Worm (Caenorhabditis elegans): ENCODE data around the gene cdh-5.

cdh-5 gene

ce11 chrIV:8654115-8654628 is 14.6 kb upstream of the cdh-5 start, which contains the start of gene C49C8.1:
Gene C49C8.1 (plus strand): TSS chrIV:8654578.
- TF ChIP-seq pes-1 (GFP tag; IDR thresholded peaks at IDR 0.05) = no peak
- no peak for TF ChIP-seq sea-1 (GFP tag; conservative IDR thresholded peaks at IDR 0.05)
- no peak for TF ChIP-seq tra-4 (tag; optimal IDR thresholded peaks at IDR 0.05)
- no peak for TF ChIP-seq B0310.2 (tag; optimal IDR thresholded peaks at IDR 0.05)
- TF ChIP-seq ceh-13 (GFP tag; optimal IDR thresholded peaks at IDR 0.05) = no peak
- TF ChIP-seq hnd-1 (tag; optimal IDR thresholded peaks at IDR 0.05) = no peak
- no peak for TF ChIP-seq ama-1 (optimal IDR thresholded peaks at IDR 0.05)
- TF ChIP-seq hmg-4 (GFP tag; optimal IDR thresholded peaks at IDR 0.05) = no peak
- TF ChIP-seq tbx-37 (GFP tag; conservative IDR thresholded peaks at IDR 0.05) = no peak
- no peak for TF ChIP-seq tbx-11 (GFP tag; IDR thresholded peaks at IDR 0.05)
- no peak for TF ChIP-seq scrt-1 (GFP tag; IDR thresholded peaks at IDR 0.05)
- no peak for TF ChIP-seq aly-1 (tag; optimal IDR thresholded peaks at IDR 0.05)

ce11 chrIV:8658122-8658521 is 10.6 kb upstream of the cdh-5 start, which contains the start of gene C49C8.6:
Gene C49C8.6 (minus strand): TSS chrIV:8658222.
- no peak for TF ChIP-seq tra-4 (tag; optimal IDR thresholded peaks at IDR 0.05)

DNA sequence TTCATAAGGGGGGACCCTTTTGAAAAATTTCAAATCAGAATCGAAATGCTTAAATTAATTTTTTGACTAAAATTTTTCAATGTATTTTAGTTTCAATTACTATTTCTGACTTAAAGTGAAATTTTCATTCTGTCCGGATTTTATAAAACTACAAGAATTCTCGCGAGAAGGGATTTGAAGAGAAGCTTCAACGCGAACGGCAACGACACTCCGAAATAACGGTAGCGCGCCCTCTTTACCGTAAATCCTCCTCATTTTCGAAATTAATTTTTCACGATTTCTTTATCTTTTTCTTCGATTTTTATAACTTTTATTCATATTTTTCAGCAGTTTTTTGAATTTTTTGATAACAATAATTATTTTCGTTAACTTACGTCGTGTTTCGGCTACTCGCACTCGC is 3.0 kb upstream of the cdh-5 start:
- TF ChIP-seq aly-1 (tag; optimal IDR thresholded peaks at IDR 0.05) (no peak), hmbx-1 (tag; optimal IDR thresholded peaks at IDR 0.05) (no peak), pes-1 (GFP tag; IDR thresholded peaks at IDR 0.05) (no peak), hnd-1 (tag; optimal IDR thresholded peaks at IDR 0.05) (no peak), tbx-11 (GFP tag; IDR thresholded peaks at IDR 0.05) (no peak), sea-1 (GFP tag; conservative IDR thresholded peaks at IDR 0.05) (no peak), ama-1 (optimal IDR thresholded peaks at IDR 0.05) (no peak), flt-1 (GFP tag; IDR thresholded peaks at IDR 0.05) (no peak), scrt-1 (GFP tag; IDR thresholded peaks at IDR 0.05) (no peak), hmg-4 (GFP tag; optimal IDR thresholded peaks at IDR 0.05) (no peak), B0310.2 (tag; optimal IDR thresholded peaks at IDR 0.05) (no peak), tbx-37 (GFP tag; conservative IDR thresholded peaks at IDR 0.05) (no peak), tra-4 (tag; optimal IDR thresholded peaks at IDR 0.05) (no peak), ceh-36 (tag; optimal IDR thresholded peaks at IDR 0.05) (no peak), ceh-13 (GFP tag; optimal IDR thresholded peaks at IDR 0.05) (no peak)

DNA sequence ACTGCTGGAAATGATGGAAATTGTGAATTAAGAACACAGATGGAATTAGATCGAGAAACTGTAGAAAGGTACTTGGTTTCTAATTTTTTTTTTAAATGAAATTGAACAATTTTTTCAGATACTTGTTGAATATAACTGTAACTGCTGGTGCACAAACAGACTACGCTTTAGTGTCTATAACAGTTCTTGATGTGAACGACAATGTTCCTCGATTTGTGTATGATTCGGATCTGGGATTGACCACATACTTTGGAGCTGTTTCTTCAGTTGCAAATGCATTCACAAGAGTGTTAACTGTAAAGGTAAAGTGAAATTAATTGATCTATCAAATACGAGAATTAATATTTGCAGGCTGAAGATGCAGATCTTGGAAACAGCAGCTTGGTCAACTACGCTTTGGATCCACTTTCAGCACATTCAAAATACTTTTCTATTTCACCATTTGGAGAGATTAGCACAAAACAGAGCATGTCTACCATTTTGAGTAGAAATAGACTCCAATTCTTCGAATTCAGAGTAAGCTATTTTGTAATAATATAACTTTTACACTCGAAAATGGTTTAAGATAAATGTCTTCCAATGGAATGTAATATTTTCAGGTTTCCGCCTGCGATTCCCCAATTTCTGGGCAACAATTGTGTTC is 5.1 kb downstream of the cdh-5 start:
- no peak for TF ChIP-seq tra-4 (tag; optimal IDR thresholded peaks at IDR 0.05)
- no peak for TF ChIP-seq ceh-13 (GFP tag; optimal IDR thresholded peaks at IDR 0.05)
- TF ChIP-seq F13C5.2 (tag; optimal IDR thresholded peaks at IDR 0.05) = no peak
- no peak for TF ChIP-seq aly-1 (tag; optimal IDR thresholded peaks at IDR 0.05)
- TF ChIP-seq hmbx-1 (tag; optimal IDR thresholded peaks at IDR 0.05) = no peak
- TF ChIP-seq pes-1 (GFP tag; IDR thresholded peaks at IDR 0.05) = no peak
- no peak for TF ChIP-seq B0310.2 (tag; optimal IDR thresholded peaks at IDR 0.05)
- no peak for TF ChIP-seq scrt-1 (GFP tag; IDR thresholded peaks at IDR 0.05)
- no peak for TF ChIP-seq tbx-11 (GFP tag; IDR thresholded peaks at IDR 0.05)
- no peak for TF ChIP-seq tbx-37 (GFP tag; conservative IDR thresholded peaks at IDR 0.05)
- no peak for TF ChIP-seq hmg-4 (GFP tag; optimal IDR thresholded peaks at IDR 0.05)
- no peak for TF ChIP-seq hnd-1 (tag; optimal IDR thresholded peaks at IDR 0.05)
- no peak for TF ChIP-seq flt-1 (GFP tag; IDR thresholded peaks at IDR 0.05)
- no peak for TF ChIP-seq ets-7 (tag; optimal IDR thresholded peaks at IDR 0.05)
- no peak for TF ChIP-seq ama-1 (optimal IDR thresholded peaks at IDR 0.05)
- TF ChIP-seq sea-1 (GFP tag; conservative IDR thresholded peaks at IDR 0.05) = no peak
- TF ChIP-seq ceh-36 (tag; optimal IDR thresholded peaks at IDR 0.05) = no peak

DNA sequence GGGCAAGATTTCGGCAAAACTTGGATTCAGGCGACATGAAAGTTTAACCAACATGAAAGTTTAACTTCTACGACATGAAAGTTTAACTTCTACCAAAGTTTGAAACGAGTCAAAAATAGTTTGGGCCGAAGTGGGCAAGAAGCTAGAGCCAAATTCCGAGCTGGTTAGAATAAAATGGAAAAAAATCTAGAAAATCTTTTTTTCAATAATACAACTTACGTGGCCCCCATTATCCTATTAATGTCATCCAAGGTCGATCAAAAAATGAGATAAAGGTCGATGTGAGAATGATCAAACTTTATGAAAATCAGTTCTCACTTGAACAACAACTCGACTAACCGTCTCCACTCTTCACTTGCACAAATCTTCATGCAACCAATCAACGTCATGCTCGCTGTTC is 8.6 kb downstream of the cdh-5 start, which contains the start of gene F08B4.8:
F08B4.8 (plus strand) TSS at position 301 of the 400 bp plus-strand sequence.
- TF ChIP-seq hmg-4 (GFP tag; optimal IDR thresholded peaks at IDR 0.05) (no peak), ceh-36 (tag; optimal IDR thresholded peaks at IDR 0.05) (no peak), tbx-37 (GFP tag; conservative IDR thresholded peaks at IDR 0.05) (no peak), ets-7 (tag; optimal IDR thresholded peaks at IDR 0.05) (no peak), ama-1 (optimal IDR thresholded peaks at IDR 0.05) (no peak), sea-1 (GFP tag; conservative IDR thresholded peaks at IDR 0.05) (no peak), tbx-11 (GFP tag; IDR thresholded peaks at IDR 0.05) (no peak)

DNA sequence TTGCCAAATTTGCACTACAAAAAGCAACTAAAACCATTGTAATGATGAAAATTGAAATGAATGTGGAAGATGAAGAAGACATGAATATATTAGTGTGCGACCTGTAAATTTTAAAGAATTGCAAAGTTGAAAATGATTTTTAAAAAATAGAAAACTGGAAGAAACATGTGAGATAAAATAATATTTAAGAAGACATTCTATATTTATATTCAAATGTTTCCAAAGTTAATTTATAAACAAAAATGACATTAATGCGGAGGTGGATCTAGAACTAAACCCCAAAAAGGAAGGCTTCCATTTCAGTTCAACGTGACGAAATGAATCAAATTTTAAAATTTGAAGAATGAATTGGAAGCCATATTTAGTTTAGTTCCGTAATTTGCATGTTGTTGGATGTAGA is 10.5 kb downstream of the cdh-5 start, which contains the start of gene nlp-60:
nlp-60 (minus strand) TSS at position 101 of the 400 bp plus-strand sequence.
- TF ChIP-seq sea-1 (GFP tag; conservative IDR thresholded peaks at IDR 0.05) = no peak
- no peak for TF ChIP-seq ets-7 (tag; optimal IDR thresholded peaks at IDR 0.05)
- TF ChIP-seq hnd-1 (tag; optimal IDR thresholded peaks at IDR 0.05) = no peak
- TF ChIP-seq ceh-36 (tag; optimal IDR thresholded peaks at IDR 0.05) = no peak
- TF ChIP-seq ceh-13 (GFP tag; optimal IDR thresholded peaks at IDR 0.05) = no peak
- TF ChIP-seq hmg-4 (GFP tag; optimal IDR thresholded peaks at IDR 0.05) = no peak
- no peak for TF ChIP-seq ama-1 (optimal IDR thresholded peaks at IDR 0.05)
- TF ChIP-seq F13C5.2 (tag; optimal IDR thresholded peaks at IDR 0.05) = no peak
- no peak for TF ChIP-seq aly-1 (tag; optimal IDR thresholded peaks at IDR 0.05)

- TF ChIP-seq ceh-13 (GFP tag; optimal IDR thresholded peaks at IDR 0.05) (no peak), hnd-1 (tag; optimal IDR thresholded peaks at IDR 0.05) (no peak), tbx-37 (GFP tag; conservative IDR thresholded peaks at IDR 0.05) (no peak), ama-1 (optimal IDR thresholded peaks at IDR 0.05) (no peak), B0310.2 (tag; optimal IDR thresholded peaks at IDR 0.05) (no peak), ets-7 (tag; optimal IDR thresholded peaks at IDR 0.05) (no peak), aly-1 (tag; optimal IDR thresholded peaks at IDR 0.05) (no peak), scrt-1 (GFP tag; IDR thresholded peaks at IDR 0.05) (no peak), tra-4 (tag; optimal IDR thresholded peaks at IDR 0.05) (no peak), ceh-36 (tag; optimal IDR thresholded peaks at IDR 0.05) (no peak), sea-1 (GFP tag; conservative IDR thresholded peaks at IDR 0.05) (no peak), hmg-4 (GFP tag; optimal IDR thresholded peaks at IDR 0.05) (no peak), tbx-11 (GFP tag; IDR thresholded peaks at IDR 0.05) (no peak), flt-1 (GFP tag; IDR thresholded peaks at IDR 0.05) (no peak), pes-1 (GFP tag; IDR thresholded peaks at IDR 0.05) (no peak), F13C5.2 (tag; optimal IDR thresholded peaks at IDR 0.05) (no peak), hmbx-1 (tag; optimal IDR thresholded peaks at IDR 0.05) (no peak)
These were observed 17.8 kb downstream of the cdh-5 start, which contains the start of gene pole-2 for ce11 chrIV:8686510-8686909. Gene pole-2 (minus strand): TSS chrIV:8686610.

Data from whole organism, early embryonic.